Worm (Caenorhabditis elegans): Measurements from ENCODE around the gene zip-12.

- TF ChIP-seq unc-62 (GFP tag; optimal IDR thresholded peaks at IDR 0.05) = no peak
- no peak for TF ChIP-seq ZK185.1 (tag; optimal IDR thresholded peaks at IDR 0.05; ENCODE audit: poor library complexity, severe bottlenecking)
- no peak for TF ChIP-seq hrde-1 (tag; optimal IDR thresholded peaks at IDR 0.05; ENCODE audit: borderline replicate concordance)
- TF ChIP-seq ama-1 (optimal IDR thresholded peaks at IDR 0.05) = no peak
- TF ChIP-seq ama-1 (GFP tag; optimal IDR thresholded peaks at IDR 0.05) = no peak
- no peak for TF ChIP-seq aptf-3 (GFP tag; IDR thresholded peaks at IDR 0.05)
- no peak for TF ChIP-seq F22D6.2 (tag; optimal IDR thresholded peaks at IDR 0.05)
- TF ChIP-seq let-607 (tag; optimal IDR thresholded peaks at IDR 0.05) = no peak
- no peak for TF ChIP-seq D2030.7 (GFP tag; IDR thresholded peaks at IDR 0.05)
- no peak for TF ChIP-seq tbx-9 (tag; optimal IDR thresholded peaks at IDR 0.05; ENCODE audit: borderline replicate concordance)
- no peak for TF ChIP-seq ztf-26 (tag; optimal IDR thresholded peaks at IDR 0.05)
- TF ChIP-seq ccch-3 (GFP tag; optimal IDR thresholded peaks at IDR 0.05) = no peak
- no peak for TF ChIP-seq hsf-1 (GFP tag; IDR thresholded peaks at IDR 0.05)
- TF ChIP-seq zfh-2 (GFP tag; conservative IDR thresholded peaks at IDR 0.05) = no peak
Observed at ce11 chrIII:12284157-12284556, 43.6 kb upstream of the zip-12 start.
